Worm (Caenorhabditis elegans): ENCODE results near the gene trip-4.

- TF ChIP-seq sdz-38 (tag; optimal IDR thresholded peaks at IDR 0.05): no peak
- TF ChIP-seq nfyb-1 (GFP tag; IDR thresholded peaks at IDR 0.05): no peak
Observed at ce11 chrII:15080535-15080934, 41.3 kb downstream of the trip-4 start.

Measured in whole organism, young adult.